Worm (Caenorhabditis elegans): ENCODE measurements around the gene lex-1.

ce11 chrIV:12111477-12111876 lies 32.2 kb downstream of the lex-1 start, which contains the start of gene dlc-2:
- TF ChIP-seq ceh-9 (tag; optimal IDR thresholded peaks at IDR 0.05) (no peak), F13H6.1 (tag; optimal IDR thresholded peaks at IDR 0.05) (no peak), dve-1 (tag; optimal IDR thresholded peaks at IDR 0.05) (no peak), sox-2 (GFP tag; IDR thresholded peaks at IDR 0.05) (no peak), C38D4.7 (GFP tag; optimal IDR thresholded peaks at IDR 0.05) (no peak), elt-2 (tag; optimal IDR thresholded peaks at IDR 0.05) (no peak), pat-9 (tag; optimal IDR thresholded peaks at IDR 0.05) (no peak), gmeb-2 (tag; optimal IDR thresholded peaks at IDR 0.05) (no peak), pha-4 (tag; optimal IDR thresholded peaks at IDR 0.05) (no peak), nhr-11 (tag; optimal IDR thresholded peaks at IDR 0.05) (no peak), T23F11.4 (GFP tag; optimal IDR thresholded peaks at IDR 0.05) (no peak)

Measured in whole organism, late embryonic.